Worm (Caenorhabditis elegans): ENCODE measurements around the gene nrde-2.

Gene nrde-2

DNA sequence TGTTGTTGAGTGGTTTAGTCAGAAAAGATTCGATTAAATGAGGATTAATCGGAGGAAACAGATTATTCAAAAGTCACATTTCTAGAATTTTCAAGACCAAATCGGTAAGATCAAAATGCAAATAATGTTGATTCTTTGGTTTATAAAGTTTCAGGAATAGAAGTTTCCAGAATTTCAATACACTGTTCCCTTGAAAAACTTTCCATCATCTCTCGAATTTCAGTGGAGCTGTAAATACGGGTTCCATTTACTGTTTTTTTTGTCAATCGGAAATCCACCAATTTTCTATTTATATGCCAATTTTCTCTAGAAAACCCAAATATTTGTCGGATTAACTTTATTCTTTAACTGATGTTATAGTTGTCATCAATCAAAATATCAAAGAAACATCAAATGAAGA, 35.7 kb upstream of the nrde-2 start:
- TF ChIP-seq cebp-1 (GFP tag; IDR thresholded peaks at IDR 0.05) (no peak), cebp-1 (tag; optimal IDR thresholded peaks at IDR 0.05) (no peak), tbx-9 (tag; optimal IDR thresholded peaks at IDR 0.05; ENCODE audit: borderline replicate concordance) (no peak), F39B2.1 (GFP tag; IDR thresholded peaks at IDR 0.05) (no peak), pbrm-1 (GFP tag; IDR thresholded peaks at IDR 0.05) (no peak)

DNA sequence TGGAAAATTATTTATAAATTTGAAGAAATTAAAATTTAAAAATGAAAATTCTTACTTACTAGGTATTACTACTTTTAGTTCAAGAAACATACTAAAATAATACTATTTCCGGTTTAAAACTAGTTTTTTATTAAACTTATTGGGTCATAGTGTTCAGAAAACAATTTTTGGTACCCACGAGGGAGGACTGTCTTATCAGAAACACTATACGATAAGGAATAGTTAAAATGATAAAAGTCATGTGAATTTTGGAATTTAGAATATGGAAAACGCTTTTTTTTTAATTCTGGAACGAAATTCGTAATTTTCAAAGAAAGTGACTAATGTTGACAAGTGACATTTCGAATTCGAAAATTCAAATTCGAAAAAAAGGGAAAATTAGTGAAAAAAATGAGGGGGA, 34.2 kb upstream of the nrde-2 start:
- TF ChIP-seq Y79H2A.3 (GFP tag; conservative IDR thresholded peaks at IDR 0.05), result no peak
- no peak for TF ChIP-seq cebp-1 (GFP tag; IDR thresholded peaks at IDR 0.05)
- no peak for TF ChIP-seq cebp-1 (tag; optimal IDR thresholded peaks at IDR 0.05)
- no peak for TF ChIP-seq rec-8 (tag; optimal IDR thresholded peaks at IDR 0.05)
- TF ChIP-seq dox-1 (GFP tag; IDR thresholded peaks at IDR 0.05), result no peak
- no peak for TF ChIP-seq nhr-27 (tag; optimal IDR thresholded peaks at IDR 0.05)
- TF ChIP-seq mes-4 (tag; optimal IDR thresholded peaks at IDR 0.05), result no peak
- no peak for TF ChIP-seq lsl-1 (GFP tag; optimal IDR thresholded peaks at IDR 0.05)
- TF ChIP-seq lin-35 (GFP tag; optimal IDR thresholded peaks at IDR 0.05), result no peak
- TF ChIP-seq ztf-3 (GFP tag; optimal IDR thresholded peaks at IDR 0.05), result no peak
- no peak for TF ChIP-seq mxl-1 (tag; optimal IDR thresholded peaks at IDR 0.05)
- no peak for TF ChIP-seq K11D2.4 (GFP tag; IDR thresholded peaks at IDR 0.05)

DNA sequence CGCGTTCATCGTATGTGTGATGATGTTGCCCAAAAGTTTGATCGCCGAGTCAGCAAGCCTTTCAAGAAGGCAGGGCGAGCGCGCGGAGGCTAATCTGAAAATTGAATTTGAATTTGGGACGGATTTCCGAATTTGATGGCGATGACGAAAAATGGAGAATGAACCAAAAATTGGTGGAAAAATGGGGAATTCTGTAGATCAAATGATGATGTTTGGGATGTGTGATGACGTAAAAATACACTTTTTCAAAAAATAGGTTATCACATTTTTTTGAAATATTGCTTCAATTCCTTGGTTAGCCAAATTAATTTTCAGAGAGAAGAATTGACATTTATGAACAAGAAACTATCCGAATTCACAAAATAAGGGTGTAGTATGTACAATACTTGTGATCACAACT, 32.1 kb upstream of the nrde-2 start, which contains the start of gene ZK971.1:
ZK971.1 (minus strand) TSS at position 101 of the 400 bp plus-strand sequence.
- no peak for TF ChIP-seq die-1 (tag; optimal IDR thresholded peaks at IDR 0.05)
- TF ChIP-seq ceh-58 (GFP tag; IDR thresholded peaks at IDR 0.05), result no peak
- TF ChIP-seq mes-4 (tag; optimal IDR thresholded peaks at IDR 0.05), result no peak
- no peak for TF ChIP-seq ama-1 (optimal IDR thresholded peaks at IDR 0.05)
- TF ChIP-seq ama-1 (GFP tag; optimal IDR thresholded peaks at IDR 0.05), result no peak
- TF ChIP-seq nhr-179 (tag; optimal IDR thresholded peaks at IDR 0.05), result no peak
- no peak for TF ChIP-seq akir-1 (GFP tag; optimal IDR thresholded peaks at IDR 0.05)
- no peak for TF ChIP-seq F52B5.7 (tag; optimal IDR thresholded peaks at IDR 0.05)
- no peak for TF ChIP-seq rcor-1 (GFP tag; IDR thresholded peaks at IDR 0.05)
- TF ChIP-seq Y53F4B.3 (GFP tag; IDR thresholded peaks at IDR 0.05), result no peak
- no peak for TF ChIP-seq madf-3 (GFP tag; IDR thresholded peaks at IDR 0.05)

DNA sequence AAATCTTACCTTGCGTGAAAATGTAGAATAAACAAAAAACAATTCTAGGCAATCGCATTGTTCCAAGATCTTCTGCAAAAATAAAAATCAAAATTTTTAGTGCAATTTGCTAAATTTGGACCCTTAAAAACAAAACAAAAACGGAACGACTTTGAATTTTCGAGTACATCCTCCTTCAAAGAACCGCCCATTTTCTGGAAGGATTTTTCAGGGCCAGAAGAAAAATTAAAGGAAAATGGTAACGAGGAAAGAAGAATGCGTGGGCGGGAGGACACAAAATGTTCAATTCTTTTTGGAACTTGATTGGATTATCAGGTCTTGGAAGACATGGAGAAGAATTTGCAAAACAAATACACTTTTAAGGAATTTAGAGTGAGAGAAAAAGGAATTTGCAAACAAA, 23.7 kb upstream of the nrde-2 start, which contains the start of gene F54B3.4:
F54B3.4 (minus strand) TSS at position 101 of the 400 bp plus-strand sequence.
- no peak for TF ChIP-seq zfh-2 (GFP tag; conservative IDR thresholded peaks at IDR 0.05)
- no peak for TF ChIP-seq tbp1 (GFP tag; optimal IDR thresholded peaks at IDR 0.05)
- TF ChIP-seq hlh-12 (tag; optimal IDR thresholded peaks at IDR 0.05), result no peak
- TF ChIP-seq C06A6.2 (GFP tag; conservative IDR thresholded peaks at IDR 0.05), result no peak
- no peak for TF ChIP-seq ama-1 (optimal IDR thresholded peaks at IDR 0.05)
- no peak for TF ChIP-seq ama-1 (GFP tag; optimal IDR thresholded peaks at IDR 0.05)
- TF ChIP-seq sptf-2 (GFP tag; optimal IDR thresholded peaks at IDR 0.05), result no peak
- TF ChIP-seq nfya-2 (GFP tag; IDR thresholded peaks at IDR 0.05), result no peak
- TF ChIP-seq ztf-26 (tag; optimal IDR thresholded peaks at IDR 0.05), result no peak
- TF ChIP-seq ztf-22 (GFP tag; optimal IDR thresholded peaks at IDR 0.05), result no peak
- no peak for TF ChIP-seq ceh-40 (GFP tag; IDR thresholded peaks at IDR 0.05)
- no peak for TF ChIP-seq ztf-25 (GFP tag; IDR thresholded peaks at IDR 0.05)
- no peak for TF ChIP-seq aptf-2 (GFP tag; conservative IDR thresholded peaks at IDR 0.05)

Data from whole organism, young adult.